Fruit fly (Drosophila melanogaster): ENCODE data around the gene Zmynd8.

dm6 chr3R:31719497-31719896 lies 50.2 kb downstream of the Zmynd8 start:
- TF ChIP-seq CG33017 (tag; optimal IDR thresholded peaks at IDR 0.05) (no peak), Mnt (GFP tag; optimal IDR thresholded peaks at IDR 0.05) (no peak), Clk (GFP tag; optimal IDR thresholded peaks at IDR 0.05) (no peak), cic (GFP tag; optimal IDR thresholded peaks at IDR 0.05) (no peak), kay (GFP tag; ENCODE audit: borderline replicate concordance) (no peak), CG14711 (tag; optimal IDR thresholded peaks at IDR 0.05) (no peak), pad (GFP tag; optimal IDR thresholded peaks at IDR 0.05) (no peak), CG5204 (GFP tag; optimal IDR thresholded peaks at IDR 0.05) (no peak), CG7045 (GFP tag; optimal IDR thresholded peaks at IDR 0.05) (no peak), cnc (optimal IDR thresholded peaks at IDR 0.05) (no peak), CG12768 (GFP tag; optimal IDR thresholded peaks at IDR 0.05) (no peak), CG11617 (GFP tag; optimal IDR thresholded peaks at IDR 0.05) (no peak), tj (GFP tag; optimal IDR thresholded peaks at IDR 0.05) (no peak)
